2 fruit fly cellular contexts compared by ENCODE assay signal in the genomic region with DNA sequence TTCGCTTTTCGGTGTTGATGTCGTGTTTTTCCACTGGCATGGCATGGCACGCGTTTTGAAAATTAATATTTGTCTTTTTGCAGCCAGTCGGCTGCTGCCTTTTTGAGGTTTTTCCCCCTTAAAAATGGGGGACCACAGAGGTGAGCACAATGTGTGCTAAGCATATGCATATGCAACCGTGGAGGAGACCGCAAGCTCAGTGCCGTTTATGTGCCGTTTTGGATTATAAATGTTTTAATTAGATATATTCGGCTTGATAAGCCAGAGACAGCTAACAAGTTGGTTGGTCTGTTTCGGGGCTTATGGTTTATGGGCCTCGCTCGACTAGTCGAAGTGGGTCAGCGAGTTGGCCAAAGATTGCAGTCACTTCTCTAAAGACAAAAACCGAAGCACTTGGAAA.
TF ChIP-seq lines count a peak whose summit lies in the region.

No protein-coding gene starts in this region.

- no peak for TF ChIP-seq CTCF in whole organism, embryonic (GFP tag; optimal IDR thresholded peaks at IDR 0.05; lab: Kevin White, UChicago)

TF ChIP-seq in whole organism, embryonic, 481 proteins besides CTCF, POLR2A, EP300 and RAD21:
- peak; percentile 1 for TF ChIP-seq oc (tag; optimal IDR thresholded peaks at IDR 0.05; lab: Kevin White, UChicago)
- TF ChIP-seq Dref (GFP tag; IDR thresholded peaks at IDR 0.05; lab: Robert Waterston, UW), result no peak
- peak; percentile 53 for TF ChIP-seq CG15269 (tag; optimal IDR thresholded peaks at IDR 0.05; lab: Kevin White, UChicago)
- no peak for TF ChIP-seq da (GFP tag; optimal IDR thresholded peaks at IDR 0.05; lab: Kevin White, UChicago)
- TF ChIP-seq kni (GFP tag; optimal IDR thresholded peaks at IDR 0.05; lab: Kevin White, UChicago), result peak; percentile 3
- TF ChIP-seq Ets65A (GFP tag; lab: Kevin White, UChicago), result peak; percentile 27
- peak; percentile 73 for TF ChIP-seq vvl (GFP tag; IDR thresholded peaks at IDR 0.05; lab: Robert Waterston, UW)
- TF ChIP-seq sob (GFP tag; IDR thresholded peaks at IDR 0.05; lab: Robert Waterston, UW), result no peak
- TF ChIP-seq abd-A (tag; optimal IDR thresholded peaks at IDR 0.05; lab: Kevin White, UChicago), result peak; percentile 1
- 0 out of 3 replicates have a peak, but pooled peaks have one; percentile 24 for TF ChIP-seq ci (GFP tag; IDR thresholded peaks at IDR 0.05; lab: Robert Waterston, UW)
- TF ChIP-seq Med (GFP tag; lab: Kevin White, UChicago), result peak; percentile 8

TF ChIP-seq in whole organism, wandering third instar larva, 38 proteins besides CTCF, POLR2A, EP300 and RAD21:
- TF ChIP-seq N (GFP tag; optimal IDR thresholded peaks at IDR 0.05; lab: Kevin White, UChicago) (no peak), Rel (GFP tag; optimal IDR thresholded peaks at IDR 0.05; lab: Kevin White, UChicago) (no peak), Rel (tag; optimal IDR thresholded peaks at IDR 0.05; lab: Kevin White, UChicago) (peak; percentile 12), Mio (GFP tag; optimal IDR thresholded peaks at IDR 0.05; lab: Kevin White, UChicago) (no peak)
